Fruit fly (Drosophila melanogaster) whole organism, embryonic: ENCODE results near the gene CG31752.

Source experiments
- Abd-B ChIP-seq: fragments of 200-800 bp; sonication (Bioruptor generic); optimal IDR thresholded peaks from 2 replicates; lab custom pipeline; 2018; ENCODE audit warnings: missing biosample characterization, mild to moderate bottlenecking, missing genetic modification characterization, moderate library complexity
- Atf3 ChIP-seq: fragments of 200-800 bp; sonication (Bioruptor generic); optimal IDR thresholded peaks from 3 replicates; lab custom pipeline; 2016; ENCODE audit warnings: missing biosample characterization, missing genetic modification characterization
- CG1529 ChIP-seq: fragments of 200-800 bp; sonication (Bioruptor generic); optimal IDR thresholded peaks from 3 replicates; lab custom pipeline; 2018; ENCODE audit warnings: missing biosample characterization, missing genetic modification characterization
- CG16813 ChIP-seq: fragments of 200-800 bp; sonication (Bioruptor generic); IDR thresholded peaks from 3 replicates; pipeline ENCODE4 v1.3.6; 2022; ENCODE audit warnings: missing biosample characterization, missing genetic modification characterization; ENCODE audit not compliant: partially characterized antibody
- CG16815 ChIP-seq: fragments of 200-800 bp; sonication (Bioruptor generic); optimal IDR thresholded peaks from 3 replicates; lab custom pipeline; 2017; ENCODE audit warnings: missing biosample characterization, mild to moderate bottlenecking, missing genetic modification characterization
- CG17328 ChIP-seq: fragments of 200-800 bp; sonication (Bioruptor generic); IDR thresholded peaks from 2 replicates; pipeline ENCODE4 v1.3.6; 2022; ENCODE audit warnings: missing biosample characterization, missing genetic modification characterization
- CG17385 ChIP-seq: fragments of 200-800 bp; sonication (Bioruptor generic); optimal IDR thresholded peaks from 3 replicates; lab custom pipeline; 2018; ENCODE audit warnings: missing biosample characterization, mild to moderate bottlenecking, missing genetic modification characterization
- CG18262 ChIP-seq: fragments of 200-800 bp; optimal IDR thresholded peaks from 3 replicates; lab custom pipeline; 2019; ENCODE audit warnings: missing biosample characterization, mild to moderate bottlenecking, missing genetic modification characterization, moderate library complexity
- CG18599 ChIP-seq: fragments of 200-800 bp; sonication (Bioruptor generic); optimal IDR thresholded peaks from 3 replicates; lab custom pipeline; 2017; ENCODE audit warnings: missing biosample characterization, missing genetic modification characterization, mild to moderate bottlenecking, moderate library complexity, missing genetic modification reagents
- CG18764 ChIP-seq: fragments of 200-800 bp; sonication (Bioruptor generic); optimal IDR thresholded peaks from 3 replicates; lab custom pipeline; 2016; ENCODE audit warnings: missing biosample characterization, missing genetic modification characterization
- CG2120 ChIP-seq: fragments of 200-800 bp; sonication (Bioruptor generic); optimal IDR thresholded peaks from 3 replicates; lab custom pipeline; 2016; ENCODE audit warnings: missing biosample characterization, missing genetic modification characterization
- CG2875 ChIP-seq: fragments of 200-800 bp; sonication (Bioruptor generic); optimal IDR thresholded peaks from 2 replicates; lab custom pipeline; 2017; ENCODE audit warnings: missing biosample characterization, mild to moderate bottlenecking, missing genetic modification characterization, missing genetic modification reagents
- CG30020 ChIP-seq: fragments of 200-800 bp; optimal IDR thresholded peaks from 2 replicates; lab custom pipeline; 2019; ENCODE audit warnings: missing biosample characterization, mild to moderate bottlenecking, missing genetic modification characterization, moderate library complexity
- CG34224 ChIP-seq: fragments of 200-800 bp; sonication (Bioruptor generic); IDR thresholded peaks from 3 replicates; pipeline ENCODE4 v1.3.6; 2022; ENCODE audit warnings: missing biosample characterization, missing genetic modification characterization; ENCODE audit not compliant: partially characterized antibody
- CG34422 ChIP-seq: fragments of 200-800 bp; sonication (Bioruptor generic); IDR thresholded peaks from 3 replicates; pipeline ENCODE4 v1.3.6; 2022; ENCODE audit warnings: missing biosample characterization, missing genetic modification characterization
- CG43689 ChIP-seq: fragments of 200-800 bp; sonication (Bioruptor generic); IDR thresholded peaks from 2 replicates; pipeline ENCODE4 v1.3.6; 2022; ENCODE audit warnings: missing biosample characterization, missing genetic modification characterization
- CG4424 ChIP-seq: fragments of 200-800 bp; sonication (Bioruptor generic); optimal IDR thresholded peaks from 3 replicates; lab custom pipeline; 2016; ENCODE audit warnings: missing biosample characterization, missing genetic modification characterization
- CG6765 ChIP-seq: fragments of 200-800 bp; sonication (Bioruptor generic); optimal IDR thresholded peaks from 3 replicates; lab custom pipeline; 2017; ENCODE audit warnings: missing biosample characterization, mild to moderate bottlenecking, missing genetic modification characterization
- CG6813 ChIP-seq: fragments of 200-800 bp; sonication (Bioruptor generic); optimal IDR thresholded peaks from 2 replicates; lab custom pipeline; 2017; ENCODE audit warnings: missing biosample characterization, missing genetic modification characterization, mild to moderate bottlenecking, moderate library complexity, missing genetic modification reagents
- CG8924 ChIP-seq: fragments of 200-800 bp; optimal IDR thresholded peaks from 3 replicates; lab custom pipeline; 2019; ENCODE audit warnings: missing biosample characterization, mild to moderate bottlenecking, missing genetic modification characterization, moderate library complexity
- Fer2 ChIP-seq: fragments of 200-800 bp; sonication (Bioruptor generic); optimal IDR thresholded peaks from 2 replicates; lab custom pipeline; 2018; ENCODE audit warnings: missing biosample characterization, mild to moderate bottlenecking, missing genetic modification characterization, moderate library complexity
- HLH54F ChIP-seq: fragments of 200-800 bp; sonication (Bioruptor generic); optimal IDR thresholded peaks from 3 replicates; lab custom pipeline; 2016; ENCODE audit warnings: missing biosample characterization, missing genetic modification characterization
- Mad ChIP-seq: fragments of 200-800 bp; sonication (Bioruptor generic); optimal IDR thresholded peaks from 2 replicates; lab custom pipeline; 2016; ENCODE audit warnings: missing biosample characterization, missing genetic modification characterization
- Mrtf ChIP-seq: fragments of 200-800 bp; sonication (Bioruptor generic); IDR thresholded peaks from 3 replicates; pipeline ENCODE4 v1.3.6; 2022; ENCODE audit warnings: missing biosample characterization, missing genetic modification characterization
- NfI ChIP-seq: fragments of 200-800 bp; sonication (Bioruptor generic); optimal IDR thresholded peaks from 3 replicates; lab custom pipeline; 2018; ENCODE audit warnings: missing biosample characterization, mild to moderate bottlenecking, missing genetic modification characterization, moderate library complexity
- Ptx1 ChIP-seq: fragments of 200-800 bp; sonication (Bioruptor generic); IDR thresholded peaks from 2 replicates; pipeline ENCODE4 v1.3.6; 2022; ENCODE audit warnings: missing biosample characterization, missing genetic modification characterization
- Sox100B ChIP-seq: fragments of 200-800 bp; sonication (Bioruptor generic); optimal IDR thresholded peaks from 3 replicates; lab custom pipeline; 2018; ENCODE audit warnings: missing biosample characterization, mild to moderate bottlenecking, missing genetic modification characterization
- Sox102F ChIP-seq: fragments of 200-800 bp; sonication (Bioruptor generic); optimal IDR thresholded peaks from 2 replicates; lab custom pipeline; 2018; ENCODE audit warnings: missing biosample characterization, mild to moderate bottlenecking, missing genetic modification characterization, moderate library complexity
- aop ChIP-seq: fragments of 200-800 bp; sonication (Bioruptor generic); IDR thresholded peaks from 2 replicates; pipeline ENCODE4 v1.3.6; 2022; ENCODE audit warnings: missing biosample characterization, missing genetic modification characterization
- ara ChIP-seq: fragments of 200-800 bp; sonication (Bioruptor generic); IDR thresholded peaks from 2 replicates; pipeline ENCODE4 v1.3.6; 2022; ENCODE audit warnings: missing biosample characterization, missing genetic modification characterization
- bigmax ChIP-seq: fragments of 200-800 bp; sonication (Bioruptor generic); optimal IDR thresholded peaks from 2 replicates; lab custom pipeline; 2018; ENCODE audit warnings: missing biosample characterization, mild to moderate bottlenecking, missing genetic modification characterization
- dan ChIP-seq: fragments of 200-800 bp; sonication (Bioruptor generic); IDR thresholded peaks from 2 replicates; pipeline ENCODE4 v1.3.6; 2022; ENCODE audit warnings: missing biosample characterization, missing genetic modification characterization
- danr ChIP-seq: fragments of 200-800 bp; sonication (Bioruptor generic); IDR thresholded peaks from 2 replicates; pipeline ENCODE4 v1.3.6; 2022; ENCODE audit warnings: missing biosample characterization, missing genetic modification characterization
- disco-r ChIP-seq: fragments of 200-800 bp; sonication (Bioruptor generic); optimal IDR thresholded peaks from 2 replicates; lab custom pipeline; 2016; ENCODE audit warnings: missing biosample characterization, missing genetic modification characterization
- dpn ChIP-seq, 2 experiments: fragments of 200-800 bp; sonication (Bioruptor generic); optimal IDR thresholded peaks; 3 replicates each; lab custom pipeline; 2016; ENCODE audit warnings: missing biosample characterization in 2 of 2, missing genetic modification characterization in 2 of 2
- gem ChIP-seq: fragments of 200-800 bp; sonication (Bioruptor generic); optimal IDR thresholded peaks from 2 replicates; lab custom pipeline; 2019; ENCODE audit warnings: missing biosample characterization, mild to moderate bottlenecking, missing genetic modification characterization, moderate library complexity
- jigr1 ChIP-seq: fragments of 200-800 bp; sonication (Bioruptor generic); IDR thresholded peaks from 3 replicates; pipeline ENCODE4 v1.3.6; 2022; ENCODE audit warnings: missing biosample characterization, missing genetic modification characterization
- lola ChIP-seq, 3 experiments: fragments of >200 bp in 2 of 3; fragments of 200-800 bp in 1 of 3; sonication (Bioruptor generic) in 1 of 3; optimal IDR thresholded peaks; 2 replicates each; lab custom pipeline; 2017 to 2019; ENCODE audit warnings: missing biosample characterization in 3 of 3, missing genetic modification characterization in 3 of 3, mild to moderate bottlenecking in 1 of 3, moderate library complexity in 1 of 3
- nmo ChIP-seq: fragments of 200-800 bp; sonication (Bioruptor generic); optimal IDR thresholded peaks from 2 replicates; lab custom pipeline; 2018; ENCODE audit warnings: missing biosample characterization, mild to moderate bottlenecking, missing genetic modification characterization, moderate library complexity
- peb ChIP-seq: fragments of 200-800 bp; sonication (Bioruptor generic); IDR thresholded peaks from 2 replicates; pipeline ENCODE4 v1.3.6; 2022; ENCODE audit warnings: missing biosample characterization, missing genetic modification characterization
- psq ChIP-seq: fragments of 200-800 bp; sonication (Bioruptor generic); optimal IDR thresholded peaks from 2 replicates; lab custom pipeline; 2017; ENCODE audit warnings: missing biosample characterization, missing genetic modification characterization
- rib ChIP-seq: fragments of 200-800 bp; sonication (Bioruptor generic); IDR thresholded peaks from 2 replicates; pipeline ENCODE4 v1.3.6; 2022; ENCODE audit warnings: missing biosample characterization, missing genetic modification characterization
- row ChIP-seq: fragments of 200-800 bp; sonication (Bioruptor generic); IDR thresholded peaks from 3 replicates; pipeline ENCODE4 v1.3.6; 2022; ENCODE audit warnings: missing biosample characterization, missing genetic modification characterization
- sc ChIP-seq, 3 experiments: fragments of >200 bp in 2 of 3; fragments of 200-800 bp in 1 of 3; sonication (Bioruptor generic) in 1 of 3; optimal IDR thresholded peaks; 2 replicates in 2 of 3; 3 replicates in 1 of 3; lab custom pipeline; 2017; ENCODE audit warnings: mild to moderate bottlenecking in 1 of 3, missing biosample characterization in 1 of 3, missing genetic modification characterization in 1 of 3, missing genetic modification reagents in 1 of 3
- shn ChIP-seq: fragments of 200-800 bp; sonication (Bioruptor generic); optimal IDR thresholded peaks from 3 replicates; lab custom pipeline; 2016; ENCODE audit warnings: missing biosample characterization, missing genetic modification characterization
- stwl ChIP-seq: fragments of 200-800 bp; sonication (Bioruptor generic); optimal IDR thresholded peaks from 3 replicates; lab custom pipeline; 2018; ENCODE audit warnings: missing biosample characterization, mild to moderate bottlenecking, missing genetic modification characterization, moderate library complexity
- sug ChIP-seq: fragments of 200-800 bp; optimal IDR thresholded peaks from 2 replicates; lab custom pipeline; 2019; ENCODE audit warnings: missing biosample characterization, mild to moderate bottlenecking, missing genetic modification characterization, moderate library complexity
- trh ChIP-seq: fragments of 200-800 bp; sonication (Bioruptor generic); optimal IDR thresholded peaks from 2 replicates; lab custom pipeline; 2016; ENCODE audit warnings: missing biosample characterization, missing genetic modification characterization
- z ChIP-seq: fragments of 200-800 bp; sonication (Bioruptor generic); IDR thresholded peaks from 3 replicates; pipeline ENCODE4 v1.3.6; 2022; ENCODE audit warnings: missing biosample characterization, missing genetic modification characterization

CG31752 gene

DNA sequence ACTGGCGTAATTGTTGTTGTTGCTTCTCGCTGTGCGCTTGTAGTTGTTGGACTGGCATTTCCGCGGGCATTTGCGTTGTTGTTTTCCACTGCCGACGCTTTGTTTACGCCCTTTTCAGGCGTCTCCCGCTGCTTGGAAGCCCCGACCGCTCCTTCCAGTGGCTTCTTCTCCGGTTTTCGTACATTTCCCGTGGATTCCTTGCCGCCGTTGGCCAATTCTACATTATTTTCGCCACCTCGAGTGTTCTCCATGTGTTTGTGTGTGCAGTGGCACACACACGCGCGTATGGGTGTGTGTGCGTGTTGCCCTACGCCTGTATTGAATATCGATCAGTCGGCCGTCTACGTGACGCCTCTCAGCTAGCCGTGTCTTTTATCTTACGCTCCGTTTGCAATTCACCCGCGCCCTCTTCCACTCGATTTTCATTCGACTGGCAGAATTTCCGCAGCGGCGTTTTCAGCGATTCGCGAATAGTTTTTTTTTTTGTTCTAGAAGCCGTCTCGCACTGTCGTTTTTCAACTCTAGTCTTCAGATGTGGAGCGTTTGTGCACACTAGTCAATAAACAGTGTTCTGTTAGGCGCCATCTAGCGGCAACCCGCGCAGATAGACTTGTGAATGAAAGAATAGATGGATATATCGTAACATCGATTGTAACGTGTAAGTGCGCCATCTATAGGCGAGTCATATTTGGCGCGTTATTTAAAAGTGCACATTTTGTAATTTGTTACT lies 1.8 kb downstream of the CG31752 start, which contains the start of gene CG10600 (continued):
- TF ChIP-seq Mad (GFP tag; lab: Kevin White, UChicago) (peak; percentile 90), Atf3 (GFP tag; lab: Kevin White, UChicago) (peak; percentile 84), CG43689 (GFP tag; lab: Robert Waterston, UW) (no peak), psq (GFP tag; lab: Kevin White, UChicago) (peak; percentile 69), HLH54F (GFP tag; lab: Kevin White, UChicago) (peak; percentile 90), Ptx1 (GFP tag; lab: Robert Waterston, UW) (peak; percentile 69), shn (GFP tag; lab: Kevin White, UChicago) (peak; percentile 87), stwl (tag; lab: Kevin White, UChicago) (peak; percentile 95), Sox100B (GFP tag; lab: Kevin White, UChicago) (no peak), aop (GFP tag; lab: Robert Waterston, UW) (no peak), CG34422 (GFP tag; lab: Robert Waterston, UW) (peak; percentile 92), lola (GFP tag; optimal IDR thresholded peaks at IDR 0.05; lab: Kevin White, UChicago) (peak in 1 of 3 experiments; percentile 32), CG2120 (GFP tag; lab: Kevin White, UChicago) (peak; percentile 93), dpn (GFP tag; optimal IDR thresholded peaks at IDR 0.05; lab: Kevin White, UChicago) (peak; percentile 90 to 91), CG34224 (GFP tag; lab: Robert Waterston, UW) (peak; percentile 88; the same call in 2 of the 3 replicates), CG4424 (peak; percentile 79), CG18764 (GFP tag; lab: Kevin White, UChicago) (peak; percentile 81), CG16815 (peak; percentile 55), CG6813 (GFP tag; lab: Kevin White, UChicago) (peak; percentile 56), gem (tag; lab: Kevin White, UChicago) (peak; percentile 54), dan (GFP tag; lab: Robert Waterston, UW) (no peak), NfI (GFP tag; lab: Kevin White, UChicago) (peak; percentile 86), CG2875 (GFP tag; lab: Kevin White, UChicago) (peak; percentile 40), row (GFP tag; lab: Robert Waterston, UW) (peak; percentile 55), CG30020 (tag; lab: Kevin White, UChicago) (peak; percentile 26), CG17385 (GFP tag; lab: Kevin White, UChicago) (peak; percentile 68), jigr1 (GFP tag; lab: Robert Waterston, UW) (no peak), ara (GFP tag; lab: Robert Waterston, UW) (peak; percentile 47), CG8924 (tag; lab: Kevin White, UChicago) (peak; percentile 45), CG1529 (GFP tag; lab: Kevin White, UChicago) (peak; percentile 39), danr (no peak), bigmax (GFP tag; lab: Kevin White, UChicago) (peak; percentile 18), CG18262 (tag; lab: Kevin White, UChicago) (peak; percentile 53), Abd-B (GFP tag; lab: Kevin White, UChicago) (peak; percentile 72), rib (GFP tag; lab: Robert Waterston, UW) (peak; percentile 96), trh (GFP tag; lab: Kevin White, UChicago) (peak; percentile 56), peb (GFP tag; lab: Robert Waterston, UW) (no peak), CG17328 (GFP tag; lab: Robert Waterston, UW) (peak; percentile 68), CG16813 (GFP tag; lab: Robert Waterston, UW) (peak; percentile 85), Mrtf (GFP tag; lab: Robert Waterston, UW) (peak; percentile 44; the same call in 1 of the 3 replicates), disco-r (GFP tag; lab: Kevin White, UChicago) (peak; percentile 66), Fer2 (tag; lab: Kevin White, UChicago) (peak; percentile 41), z (no peak), sug (tag; lab: Kevin White, UChicago) (peak; percentile 80), nmo (GFP tag; lab: Kevin White, UChicago) (peak; percentile 62), CG6765 (GFP tag; lab: Kevin White, UChicago) (no peak), Sox102F (GFP tag; lab: Kevin White, UChicago) (no peak), sc (optimal IDR thresholded peaks at IDR 0.05; lab: Kevin White, UChicago) (no peak), sc (GFP tag; optimal IDR thresholded peaks at IDR 0.05; lab: Kevin White, UChicago) (peak; percentile 28), CG18599 (GFP tag; lab: Kevin White, UChicago) (peak; percentile 86)
